Worm (Caenorhabditis elegans) whole organism, L1 larva: Measurements from ENCODE around the gene sprr-2.

Experiments used
- aha-1 ChIP-seq: fragments of 150-350 bp; optimal IDR thresholded peaks from 2 replicates; lab custom pipeline; 2014; ENCODE audit warnings: missing biosample characterization, missing genetic modification characterization
- blmp-1 ChIP-seq: fragments of 150-350 bp; optimal IDR thresholded peaks from 2 replicates; lab custom pipeline; 2014; ENCODE audit warnings: missing biosample characterization, missing genetic modification characterization
- ceh-63 ChIP-seq: fragments of 200-800 bp; sonication (Bioruptor generic); optimal IDR thresholded peaks from 2 replicates; lab custom pipeline; 2018; ENCODE audit warnings: mild to moderate bottlenecking, missing genetic modification characterization, missing compliant biosample characterization
- dsc-1 ChIP-seq: sonication (generic microtip); optimal IDR thresholded peaks from 2 replicates; lab custom pipeline; 2016; ENCODE audit warnings: mild to moderate bottlenecking, missing genetic modification characterization, missing compliant biosample characterization
- efl-1 ChIP-seq, 4 experiments: fragments of 150-350 bp; optimal IDR thresholded peaks in 3 of 4; peaks in 1 of 4; 1 replicate in 1 of 4; 2 replicates in 3 of 4; lab custom pipeline; 2014; ENCODE audit warnings: missing biosample characterization in 2 of 4, missing genetic modification characterization in 2 of 4, missing genetic modification reagents in 2 of 4
- elt-2 ChIP-seq: sonication (generic microtip); optimal IDR thresholded peaks from 2 replicates; lab custom pipeline; 2016; ENCODE audit warnings: missing genetic modification characterization, mild to moderate bottlenecking, inconsistent platforms, missing compliant biosample characterization, missing genetic modification reagents
- elt-3 ChIP-seq, 6 experiments: fragments of 150-350 bp in 1 of 6; sonication (generic microtip); optimal IDR thresholded peaks; 2 replicates each; lab custom pipeline; 2017 to 2018; ENCODE audit warnings: missing biosample characterization in 6 of 6, missing genetic modification characterization in 6 of 6, inconsistent platforms in 1 of 6
- fkh-10 ChIP-seq: sonication (generic microtip); optimal IDR thresholded peaks from 2 replicates; lab custom pipeline; 2017; ENCODE audit warnings: missing biosample characterization, missing genetic modification reagents, missing genetic modification characterization
- hlh-17 ChIP-seq: fragments of 200-800 bp; sonication (Bioruptor generic); optimal IDR thresholded peaks from 2 replicates; lab custom pipeline; 2018; ENCODE audit warnings: missing genetic modification characterization, mild to moderate bottlenecking, missing compliant biosample characterization, moderate library complexity, borderline replicate concordance
- hlh-4 ChIP-seq: sonication (generic microtip); optimal IDR thresholded peaks from 2 replicates; lab custom pipeline; 2016; ENCODE audit warnings: mild to moderate bottlenecking, missing genetic modification characterization, missing compliant biosample characterization
- jun-1 ChIP-seq: fragments of 150-350 bp; optimal IDR thresholded peaks from 2 replicates; lab custom pipeline; 2014; ENCODE audit warnings: missing biosample characterization, missing genetic modification reagents, missing genetic modification characterization
- lin-14 ChIP-seq: fragments of 200-800 bp; sonication (Bioruptor generic); optimal IDR thresholded peaks from 2 replicates; lab custom pipeline; 2018; ENCODE audit warnings: mild to moderate bottlenecking, missing genetic modification characterization, moderate library complexity, missing compliant biosample characterization
- lin-35 ChIP-seq, 2 experiments: fragments of 150-350 bp; optimal IDR thresholded peaks; 2 replicates each; lab custom pipeline; 2014; ENCODE audit warnings: missing biosample characterization in 2 of 2, missing genetic modification characterization in 2 of 2, missing genetic modification reagents in 2 of 2
- lsy-2 ChIP-seq, 2 experiments: fragments of 150-350 bp; optimal IDR thresholded peaks; 2 replicates each; lab custom pipeline; 2014; ENCODE audit warnings: missing biosample characterization in 2 of 2, missing genetic modification characterization in 2 of 2
- mdl-1 ChIP-seq, 2 experiments: fragments of 150-350 bp; optimal IDR thresholded peaks; 2 replicates each; lab custom pipeline; 2014 to 2017; ENCODE audit warnings: missing biosample characterization in 2 of 2, missing genetic modification characterization in 2 of 2, inconsistent platforms in 1 of 2
- nhr-11 ChIP-seq: fragments of 150-350 bp; optimal IDR thresholded peaks from 2 replicates; lab custom pipeline; 2014; ENCODE audit warnings: missing biosample characterization, missing genetic modification characterization
- nhr-19 ChIP-seq: fragments of 200-800 bp; sonication (Bioruptor generic); conservative IDR thresholded peaks from 2 replicates; pipeline ENCODE4 v1.3.6; 2022; ENCODE audit warnings: missing genetic modification characterization, missing compliant biosample characterization
- nhr-20 ChIP-seq: sonication (generic microtip); optimal IDR thresholded peaks from 2 replicates; lab custom pipeline; 2016; ENCODE audit warnings: mild to moderate bottlenecking, missing genetic modification characterization, missing compliant biosample characterization
- nhr-47 ChIP-seq: sonication (generic microtip); optimal IDR thresholded peaks from 2 replicates; lab custom pipeline; 2016; ENCODE audit warnings: mild to moderate bottlenecking, missing genetic modification characterization, moderate library complexity, missing compliant biosample characterization
- nhr-71 ChIP-seq: sonication (generic microtip); optimal IDR thresholded peaks from 2 replicates; lab custom pipeline; 2016; ENCODE audit warnings: mild to moderate bottlenecking, missing genetic modification characterization, moderate library complexity, missing compliant biosample characterization
- nhr-76 ChIP-seq: sonication (generic microtip); optimal IDR thresholded peaks from 2 replicates; lab custom pipeline; 2017; ENCODE audit warnings: missing biosample characterization, missing genetic modification characterization
- nhr-85 ChIP-seq: sonication (generic microtip); peaks from one replicate; lab custom pipeline; 2016; ENCODE audit warnings: missing genetic modification characterization, inconsistent platforms, missing compliant biosample characterization
- nhr-90 ChIP-seq: sonication (generic microtip); optimal IDR thresholded peaks from 2 replicates; lab custom pipeline; 2016; ENCODE audit warnings: mild to moderate bottlenecking, missing genetic modification characterization, missing compliant biosample characterization; ENCODE audit not compliant: poor library complexity
- skn-1 ChIP-seq: fragments of 150-350 bp; optimal IDR thresholded peaks from 2 replicates; lab custom pipeline; 2014; ENCODE audit warnings: missing biosample characterization, missing genetic modification characterization
- snu-23 ChIP-seq: sonication (generic microtip); optimal IDR thresholded peaks from 2 replicates; lab custom pipeline; 2016; ENCODE audit warnings: missing genetic modification characterization, missing compliant biosample characterization
- sox-4 ChIP-seq: sonication (generic microtip); optimal IDR thresholded peaks from 2 replicates; lab custom pipeline; 2016; ENCODE audit warnings: missing genetic modification characterization, missing compliant biosample characterization
- tbx-2 ChIP-seq: sonication (generic microtip); optimal IDR thresholded peaks from 2 replicates; lab custom pipeline; 2016; ENCODE audit warnings: missing genetic modification characterization, missing compliant biosample characterization
- tlp-1 ChIP-seq: fragments of 150-350 bp; optimal IDR thresholded peaks from 2 replicates; lab custom pipeline; 2014; ENCODE audit warnings: missing biosample characterization, missing genetic modification characterization
- unc-62 ChIP-seq: fragments of 150-350 bp; optimal IDR thresholded peaks from 2 replicates; lab custom pipeline; 2014; ENCODE audit warnings: missing biosample characterization, missing genetic modification reagents, missing genetic modification characterization
- unc-86 ChIP-seq: sonication (generic microtip); optimal IDR thresholded peaks from 2 replicates; lab custom pipeline; 2016; ENCODE audit warnings: missing genetic modification characterization, missing compliant biosample characterization

Gene sprr-2

ce11 chrX:14770336-14770735, 22.9 kb upstream of the sprr-2 start:
- TF ChIP-seq elt-2 (tag; lab: Kevin White, UChicago) (peak; percentile 16), nhr-11 (tag; lab: Kevin White, UChicago) (no peak)

DNA sequence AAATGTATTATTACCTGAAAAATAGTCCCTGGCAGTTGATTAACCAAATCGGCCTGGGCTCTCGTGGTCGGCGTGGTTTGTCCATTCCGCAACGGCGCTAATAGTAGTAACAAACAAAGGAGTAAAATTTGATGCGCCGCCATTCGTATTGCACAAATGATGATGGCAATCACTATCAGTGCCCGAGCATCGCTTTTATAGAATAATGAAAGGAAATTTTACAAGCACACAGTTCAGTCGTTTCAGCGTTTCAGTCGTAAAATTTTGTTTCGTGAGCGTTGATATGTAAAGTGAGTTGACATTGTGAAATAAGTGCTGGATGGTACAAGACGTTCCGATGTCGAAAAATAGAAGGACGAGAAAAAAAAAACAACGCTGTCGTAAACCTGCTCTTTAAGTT, 21.6 kb upstream of the sprr-2 start, which contains the start of gene Y16B4A.2:
Gene Y16B4A.2 (minus strand): TSS at position 170 of the 400 bp plus-strand sequence.
- no peak for TF ChIP-seq hlh-17 (GFP tag; lab: Kevin White, UChicago)
- TF ChIP-seq sox-4 (tag; lab: Kevin White, UChicago), result no peak
- TF ChIP-seq elt-2 (tag; lab: Kevin White, UChicago), result peak; percentile 8

DNA sequence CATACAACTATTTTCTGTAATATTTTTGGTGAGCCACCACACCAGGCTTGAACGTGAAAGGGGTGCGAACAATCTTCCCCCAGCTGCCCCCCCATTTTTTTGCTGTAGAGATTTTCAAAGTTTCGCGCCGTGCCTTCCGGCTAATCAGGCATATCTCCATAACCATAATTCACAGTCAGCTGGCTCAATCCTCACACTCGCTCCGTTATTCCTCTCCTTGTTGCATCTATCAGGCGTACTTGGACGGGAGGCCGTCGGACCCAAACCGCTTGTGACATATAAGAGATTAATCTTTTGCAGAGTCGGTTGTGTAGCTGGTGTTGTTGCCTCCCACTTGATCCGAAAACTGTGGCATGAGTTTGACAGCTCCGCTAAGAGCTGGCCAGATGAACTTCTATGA, 20.0 kb upstream of the sprr-2 start, which contains the start of gene unc-3:
Gene unc-3 (plus strand): TSS at position 301 of the 400 bp plus-strand sequence.
- no peak for TF ChIP-seq elt-3 (tag; optimal IDR thresholded peaks at IDR 0.05; lab: Kevin White, UChicago)
- peak; percentile 36 for TF ChIP-seq nhr-85 (tag; lab: Kevin White, UChicago)

DNA sequence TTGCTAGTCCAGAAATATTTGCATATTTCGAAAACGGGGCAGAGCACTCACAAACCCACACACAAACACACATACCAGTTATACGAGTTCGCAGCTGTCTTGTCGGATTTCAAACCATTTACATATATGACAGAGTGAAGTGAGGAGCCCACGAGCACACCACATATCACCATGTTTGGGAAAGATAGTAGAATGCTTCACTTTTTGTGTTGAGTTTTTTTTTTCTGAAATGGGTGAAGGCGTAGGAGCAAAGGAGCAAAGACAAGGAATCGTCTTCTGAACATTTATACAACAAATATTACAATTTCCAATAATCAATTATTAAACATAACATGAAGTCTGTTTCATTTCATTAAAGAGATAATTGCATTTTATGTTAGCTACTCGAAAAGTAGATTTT, 18.0 kb upstream of the sprr-2 start:
- TF ChIP-seq aha-1 (tag; lab: Kevin White, UChicago), result no peak
- no peak for TF ChIP-seq tlp-1 (tag; lab: Kevin White, UChicago)
- TF ChIP-seq mdl-1 (tag; optimal IDR thresholded peaks at IDR 0.05; lab: Kevin White, UChicago), result no peak
- TF ChIP-seq unc-62 (GFP tag; lab: Kevin White, UChicago), result no peak
- TF ChIP-seq, all 84 proteins: peak for 0

DNA sequence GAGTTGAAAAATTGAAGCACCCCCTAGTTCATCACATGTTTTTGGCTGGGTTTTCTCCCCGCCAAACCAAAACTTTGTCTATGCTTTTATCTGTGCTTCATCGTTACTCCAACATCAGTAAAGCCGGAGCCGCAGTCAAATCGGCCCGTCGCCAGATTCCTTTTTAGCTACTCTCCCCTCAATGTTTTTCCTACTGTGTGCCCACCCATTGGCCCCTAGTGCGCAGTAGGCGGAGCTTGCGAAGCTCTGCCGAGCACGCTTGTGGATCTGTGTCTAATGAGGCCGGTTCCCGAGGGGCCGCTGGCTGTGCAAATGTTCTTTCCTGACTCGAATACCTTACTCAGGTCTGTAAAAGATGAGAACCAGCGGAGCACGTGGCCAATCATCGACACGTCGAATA, 16.9 kb upstream of the sprr-2 start:
- TF ChIP-seq unc-86 (tag; lab: Kevin White, UChicago) (no peak), nhr-47 (no peak), unc-62 (GFP tag; lab: Kevin White, UChicago) (no peak), nhr-90 (tag; lab: Kevin White, UChicago) (no peak), lin-14 (GFP tag; lab: Kevin White, UChicago) (peak; percentile 37), tbx-2 (tag; lab: Kevin White, UChicago) (peak; percentile 21), efl-1 (optimal IDR thresholded peaks at IDR 0.05; lab: Kevin White, UChicago) (no peak), efl-1 (GFP tag; optimal IDR thresholded peaks at IDR 0.05 in 1 of 2; lab: Kevin White, UChicago) (peak in 1 of 2 experiments; percentile 93), lsy-2 (tag; optimal IDR thresholded peaks at IDR 0.05; lab: Kevin White, UChicago) (no peak)

- TF ChIP-seq dsc-1 (tag; lab: Kevin White, UChicago), result peak; percentile 34
- no peak for TF ChIP-seq hlh-4 (tag; lab: Kevin White, UChicago)
These were observed 15.1 kb upstream of the sprr-2 start for ce11 chrX:14778112-14778511.

DNA sequence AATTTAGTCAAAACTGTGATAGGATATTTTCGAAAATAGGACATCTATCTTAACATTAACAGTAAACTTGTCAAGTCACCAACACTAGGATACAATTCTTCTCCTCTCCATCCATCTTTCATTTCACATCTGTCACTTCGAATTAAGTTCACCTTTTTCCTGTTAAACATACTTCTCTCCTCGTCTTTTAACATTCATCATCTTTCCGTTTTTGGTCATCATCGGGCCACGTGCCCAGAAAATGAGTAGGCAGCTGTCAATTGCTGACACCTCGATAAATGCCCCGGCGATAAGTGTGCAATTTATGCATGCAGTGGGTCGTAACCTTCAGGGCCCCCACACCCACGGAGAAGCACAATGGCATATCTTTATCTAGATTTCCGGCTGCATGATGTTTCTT, 13.1 kb upstream of the sprr-2 start:
- TF ChIP-seq nhr-47 (peak; percentile 20), nhr-19 (GFP tag; lab: Robert Waterston, UW) (peak; percentile 18; the same call in 1 of the 2 replicates), mdl-1 (tag; optimal IDR thresholded peaks at IDR 0.05; lab: Kevin White, UChicago) (peak in 1 of 2 experiments; percentile 62), lin-14 (GFP tag; lab: Kevin White, UChicago) (peak; percentile 54), blmp-1 (tag; lab: Kevin White, UChicago) (peak; percentile 61), skn-1 (peak; percentile 18), tbx-2 (tag; lab: Kevin White, UChicago) (peak; percentile 61), nhr-76 (tag; lab: Kevin White, UChicago) (no peak), nhr-20 (peak; percentile 74), lsy-2 (tag; optimal IDR thresholded peaks at IDR 0.05; lab: Kevin White, UChicago) (peak in 1 of 2 experiments; percentile 8), ceh-63 (GFP tag; lab: Kevin White, UChicago) (no peak), snu-23 (GFP tag; lab: Kevin White, UChicago) (peak; percentile 54), nhr-85 (tag; lab: Kevin White, UChicago) (peak; percentile 82), nhr-71 (tag; lab: Kevin White, UChicago) (peak; percentile 61), fkh-10 (no peak), jun-1 (tag; lab: Kevin White, UChicago) (no peak), elt-3 (tag; optimal IDR thresholded peaks at IDR 0.05; lab: Kevin White, UChicago) (peak in 2 of 6 experiments; percentile 61 to 78), nhr-90 (tag; lab: Kevin White, UChicago) (peak; percentile 37), lin-35 (GFP tag; optimal IDR thresholded peaks at IDR 0.05; lab: Kevin White, UChicago) (peak in 1 of 2 experiments; percentile 51)
